Fruit fly (Drosophila melanogaster): ENCODE measurements around the gene CG4041.

DNA sequence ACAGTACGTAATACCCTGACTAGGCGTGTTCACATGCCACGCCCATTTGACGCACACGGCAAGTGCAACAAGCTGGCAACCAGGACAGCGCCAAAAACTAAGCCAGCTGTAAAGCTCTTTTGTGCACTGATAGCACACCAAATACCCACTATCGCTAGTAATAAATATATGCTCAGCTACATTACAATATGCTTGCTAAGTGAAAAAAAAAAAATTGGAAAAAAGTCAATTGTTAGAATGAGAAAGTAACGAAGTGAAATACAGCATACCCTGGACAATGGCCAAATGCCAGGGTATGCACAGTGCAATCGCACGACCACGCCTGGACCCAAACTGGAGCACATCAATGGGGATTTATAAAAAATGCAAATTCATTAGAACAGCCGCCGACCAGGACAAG, 32.4 kb downstream of the CG4041 start:
- TF ChIP-seq EcR (GFP tag; optimal IDR thresholded peaks at IDR 0.05) (no peak), CG8478 (optimal IDR thresholded peaks at IDR 0.05) (no peak)
